Worm (Caenorhabditis elegans) whole organism, L4 larva: ENCODE data around the gene M04G7.1.

ENCODE experiments used
- F37D6.2 ChIP-seq: sonication (generic microtip); optimal IDR thresholded peaks from 2 replicates; lab custom pipeline; 2016; ENCODE audit warnings: mild to moderate bottlenecking, missing genetic modification characterization, missing compliant biosample characterization
- aly-2 ChIP-seq: sonication (generic microtip); optimal IDR thresholded peaks from 2 replicates; lab custom pipeline; 2018; ENCODE audit warnings: missing biosample characterization, missing genetic modification characterization
- ama-1 ChIP-seq: fragments of 150-350 bp; optimal IDR thresholded peaks from 2 replicates; lab custom pipeline; 2014; ENCODE audit warnings: inconsistent platforms, mixed read lengths
- fos-1 ChIP-seq: fragments of 150-350 bp; optimal IDR thresholded peaks from 2 replicates; lab custom pipeline; 2014; ENCODE audit warnings: missing biosample characterization, missing genetic modification characterization
- hlh-30 ChIP-seq: sonication (generic microtip); optimal IDR thresholded peaks from 2 replicates; lab custom pipeline; 2017; ENCODE audit warnings: antibody characterized with exemption, mild to moderate bottlenecking, missing genetic modification characterization, missing compliant biosample characterization; ENCODE audit not compliant: insufficient read depth
- mep-1 ChIP-seq: fragments of 150-350 bp; sonication (generic microtip); optimal IDR thresholded peaks from 3 replicates; lab custom pipeline; 2014; ENCODE audit warnings: missing biosample characterization, missing genetic modification characterization
- mxl-3 ChIP-seq: fragments of 200-800 bp; sonication (Bioruptor generic); optimal IDR thresholded peaks from 2 replicates; lab custom pipeline; 2018; ENCODE audit warnings: mild to moderate bottlenecking, missing genetic modification characterization, missing compliant biosample characterization
- nhr-28 ChIP-seq: fragments of 150-350 bp; optimal IDR thresholded peaks from 2 replicates; lab custom pipeline; 2014; ENCODE audit warnings: missing biosample characterization, missing genetic modification characterization
- nhr-48 ChIP-seq: sonication (generic microtip); optimal IDR thresholded peaks from 2 replicates; lab custom pipeline; 2016; ENCODE audit warnings: mild to moderate bottlenecking, missing genetic modification characterization, missing compliant biosample characterization
- pqm-1 ChIP-seq: sonication (generic microtip); optimal IDR thresholded peaks from 2 replicates; lab custom pipeline; 2017; ENCODE audit warnings: missing biosample characterization, missing genetic modification characterization
- snpc-4 ChIP-seq: fragments of 150-350 bp; optimal IDR thresholded peaks from 2 replicates; lab custom pipeline; 2014; ENCODE audit warnings: missing biosample characterization, missing genetic modification characterization
- unc-130 ChIP-seq: sonication (generic microtip); optimal IDR thresholded peaks from 2 replicates; lab custom pipeline; 2016; ENCODE audit warnings: missing genetic modification reagents, missing genetic modification characterization, missing compliant biosample characterization
- unc-39 ChIP-seq: sonication (generic microtip); optimal IDR thresholded peaks from 2 replicates; lab custom pipeline; 2017; ENCODE audit warnings: missing biosample characterization, missing genetic modification characterization
- zfp-3 ChIP-seq: fragments of 200-800 bp; sonication (Bioruptor generic); conservative IDR thresholded peaks from 2 replicates; pipeline ENCODE4 v1.3.6; 2022; ENCODE audit warnings: missing genetic modification reagents, missing genetic modification characterization, missing compliant biosample characterization

DNA sequence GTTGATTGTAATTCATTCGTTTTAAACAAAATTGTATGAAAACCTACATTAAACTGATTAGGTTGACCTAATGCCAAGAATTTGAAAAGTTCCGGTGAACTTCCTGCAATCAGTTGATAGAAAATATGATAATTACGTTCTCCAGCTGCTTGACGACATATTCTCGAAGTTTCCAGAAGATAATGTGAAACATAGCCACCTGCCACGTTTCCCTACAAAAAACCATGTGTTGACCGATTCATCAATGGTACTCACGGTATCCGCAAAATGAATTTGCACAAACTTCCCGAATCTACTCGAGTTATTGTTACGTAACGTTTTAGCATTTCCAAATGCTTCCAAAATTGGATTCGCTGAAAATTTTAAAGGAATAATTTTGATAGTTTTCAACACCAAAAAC, 17.2 kb upstream of the M04G7.1 start:
- TF ChIP-seq mep-1 (tag; lab: Kevin White, UChicago) (no peak), nhr-48 (tag; lab: Kevin White, UChicago) (no peak), ama-1 (lab: Kevin White, UChicago) (no peak), zfp-3 (no peak), mxl-3 (GFP tag; lab: Kevin White, UChicago) (no peak), fos-1 (tag; lab: Kevin White, UChicago) (no peak), snpc-4 (no peak), nhr-28 (tag; lab: Kevin White, UChicago) (no peak), hlh-30 (tag; lab: Kevin White, UChicago) (no peak), aly-2 (tag; lab: Kevin White, UChicago) (no peak), unc-130 (GFP tag; lab: Kevin White, UChicago) (no peak), F37D6.2 (tag; lab: Kevin White, UChicago) (no peak), unc-39 (tag; lab: Kevin White, UChicago) (no peak), pqm-1 (no peak)
